Worm (Caenorhabditis elegans) whole organism, L1 larva: Measurements from ENCODE around the gene acr-18.

Experiments
- C16A3.4 ChIP-seq: fragments of 150-350 bp; optimal IDR thresholded peaks from 2 replicates; lab custom pipeline; 2014; ENCODE audit warnings: missing biosample characterization, missing genetic modification characterization
- F16B12.6 ChIP-seq: fragments of 150-350 bp; optimal IDR thresholded peaks from 2 replicates; lab custom pipeline; 2014; ENCODE audit warnings: missing biosample characterization, missing genetic modification characterization
- Y116A8C.19 ChIP-seq: sonication (generic microtip); optimal IDR thresholded peaks from 2 replicates; lab custom pipeline; 2016; ENCODE audit warnings: missing compliant biosample characterization, missing genetic modification characterization, borderline replicate concordance
- ceh-63 ChIP-seq: fragments of 200-800 bp; sonication (Bioruptor generic); optimal IDR thresholded peaks from 2 replicates; lab custom pipeline; 2018; ENCODE audit warnings: mild to moderate bottlenecking, missing genetic modification characterization, missing compliant biosample characterization
- ceh-82 ChIP-seq, 3 experiments: fragments of 150-350 bp in 1 of 3; sonication (generic microtip) in 2 of 3; optimal IDR thresholded peaks; 2 replicates each; lab custom pipeline; 2014 to 2017; ENCODE audit warnings: missing biosample characterization in 3 of 3, missing genetic modification characterization in 3 of 3
- ceh-90 ChIP-seq: sonication (generic microtip); optimal IDR thresholded peaks from 2 replicates; lab custom pipeline; 2016; ENCODE audit warnings: missing genetic modification characterization, missing compliant biosample characterization

DNA sequence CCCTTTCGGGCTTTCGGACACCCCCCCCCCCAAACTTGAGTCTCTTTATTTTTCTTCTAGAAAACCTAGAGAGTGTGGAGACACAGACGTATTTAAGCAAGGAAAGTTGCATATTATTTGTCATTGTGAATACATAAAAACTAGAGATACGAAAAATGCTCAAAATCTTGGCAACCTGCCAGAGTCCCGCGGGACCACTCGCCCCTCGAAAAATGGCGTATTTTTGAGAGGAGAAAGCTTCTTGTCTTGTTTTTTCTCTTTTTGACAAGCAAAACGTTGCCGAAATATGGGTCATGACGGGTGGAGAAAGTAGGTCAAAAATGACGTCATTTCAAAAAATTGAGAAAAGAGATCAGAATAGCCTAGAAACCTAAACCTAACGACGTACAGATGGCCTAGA, 38.5 kb downstream of the acr-18 start:
- no peak for TF ChIP-seq F16B12.6 (tag; lab: Kevin White, UChicago)
- no peak for TF ChIP-seq C16A3.4 (tag; lab: Kevin White, UChicago)
- TF ChIP-seq ceh-63 (GFP tag; lab: Kevin White, UChicago): no peak
- TF ChIP-seq ceh-90 (tag; lab: Kevin White, UChicago): no peak
- TF ChIP-seq Y116A8C.19 (tag; lab: Kevin White, UChicago): no peak
- TF ChIP-seq ceh-82 (tag; optimal IDR thresholded peaks at IDR 0.05; lab: Kevin White, UChicago): no peak
